Fruit fly (Drosophila melanogaster) S2 (cell line): ENCODE results near the gene BomT3.

Source experiments
- CG8478 ChIP-seq: fragments of >200 bp; optimal IDR thresholded peaks from 2 replicates; lab custom pipeline; 2018
- CTCF ChIP-seq, 2 experiments: fragments of >200 bp; optimal IDR thresholded peaks; 2 replicates each; lab custom pipeline; 2018

The BomT3 gene

DNA sequence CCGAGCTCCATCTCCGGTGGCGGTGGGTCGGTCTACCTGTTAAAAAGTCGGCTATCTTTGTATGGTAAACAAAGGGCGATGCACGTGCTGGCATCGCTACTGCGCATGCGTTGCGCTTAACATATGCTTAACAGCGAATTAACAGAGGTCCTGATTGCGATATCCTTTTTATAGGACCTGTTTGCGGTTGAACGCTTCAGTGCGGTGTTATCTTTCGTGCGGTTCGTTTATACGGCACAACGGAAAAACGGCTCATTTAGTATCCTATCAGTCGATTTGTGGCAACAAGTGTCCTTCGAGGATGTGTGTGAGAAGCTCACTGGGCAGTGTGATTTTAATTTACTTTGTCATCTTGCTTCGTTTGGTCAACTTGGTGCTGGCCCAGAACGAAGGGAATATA is 6.0 kb downstream of the BomT3 start, which contains the start of gene CG13408:
CG13408 (plus strand) TSS at position 222 of the 400 bp plus-strand sequence.
- TF ChIP-seq CTCF (optimal IDR thresholded peaks at IDR 0.05; lab: Kevin White, UChicago), result no peak

- TF ChIP-seq CTCF (optimal IDR thresholded peaks at IDR 0.05; lab: Kevin White, UChicago), result no peak
- TF ChIP-seq CG8478 (lab: Kevin White, UChicago), result no peak
Measured at dm6 chr3R:22072553-22072952, 13.6 kb downstream of the BomT3 start.

- no peak for TF ChIP-seq CG8478 (lab: Kevin White, UChicago)
- TF ChIP-seq CTCF (optimal IDR thresholded peaks at IDR 0.05; lab: Kevin White, UChicago), result no peak
Measured at dm6 chr3R:22071628-22072027, 14.6 kb downstream of the BomT3 start.

DNA sequence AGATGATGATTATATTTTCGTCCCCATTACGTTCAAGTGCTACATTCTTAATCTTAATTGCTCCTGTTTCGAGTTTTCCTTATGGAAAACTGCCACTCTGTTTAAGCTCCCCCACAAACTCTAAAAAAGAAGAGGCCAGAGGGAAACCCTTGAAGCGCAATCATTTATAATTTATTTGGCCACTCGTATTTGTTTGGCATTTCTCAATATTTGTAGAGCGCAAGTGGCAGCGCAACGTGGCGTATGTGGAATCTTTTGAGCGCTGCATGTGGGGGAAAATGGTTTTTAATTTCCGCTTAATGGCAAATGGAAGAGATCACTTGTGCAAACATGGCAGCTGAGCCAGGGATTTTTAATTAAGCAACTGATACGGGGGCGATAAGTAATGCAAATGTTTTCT is 19.0 kb downstream of the BomT3 start:
- TF ChIP-seq CTCF (optimal IDR thresholded peaks at IDR 0.05; lab: Kevin White, UChicago) (no peak), CG8478 (lab: Kevin White, UChicago) (no peak)

DNA sequence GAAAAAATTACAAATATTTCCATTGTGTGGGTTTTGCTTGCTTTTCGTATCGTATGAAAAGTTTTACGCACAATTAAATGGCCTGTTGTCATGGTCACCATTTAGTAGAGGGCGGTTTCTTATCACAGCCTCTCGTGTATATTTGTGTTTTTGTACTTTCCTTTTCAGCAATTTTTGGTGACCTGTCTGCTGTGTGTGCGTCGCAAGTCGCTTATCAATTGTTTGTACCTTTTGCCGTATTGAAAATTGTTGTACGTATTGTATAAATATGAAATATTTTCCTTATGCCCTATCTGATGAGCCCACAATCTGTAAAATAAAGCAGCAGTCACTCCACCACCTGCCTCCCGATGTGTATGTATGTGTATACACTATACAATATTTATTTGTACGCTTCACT is 19.8 kb downstream of the BomT3 start:
- TF ChIP-seq CG8478 (lab: Kevin White, UChicago), result no peak
- no peak for TF ChIP-seq CTCF (optimal IDR thresholded peaks at IDR 0.05; lab: Kevin White, UChicago)

dm6 chr3R:22057083-22057482 is 29.1 kb downstream of the BomT3 start:
- TF ChIP-seq CTCF (optimal IDR thresholded peaks at IDR 0.05; lab: Kevin White, UChicago) (no peak), CG8478 (lab: Kevin White, UChicago) (no peak)

DNA sequence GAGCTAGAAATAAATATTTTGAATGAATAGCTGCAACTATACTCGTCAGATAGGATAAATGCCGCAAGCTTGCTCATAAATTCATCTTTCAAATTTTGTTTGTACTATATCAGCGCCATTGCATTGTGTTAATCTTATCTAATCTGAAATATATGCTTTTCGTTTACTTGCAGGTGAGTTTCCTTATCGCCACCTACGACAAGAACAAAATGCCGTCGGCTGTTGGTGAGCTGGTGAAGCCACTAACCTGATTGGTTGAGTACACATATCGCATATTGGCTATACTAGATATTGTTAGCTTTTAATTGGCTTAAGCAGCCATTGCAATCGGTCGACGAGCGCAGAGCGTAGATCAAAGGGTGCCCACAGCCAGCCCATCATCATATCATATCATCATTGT is 32.5 kb downstream of the BomT3 start:
- TF ChIP-seq CG8478 (lab: Kevin White, UChicago), result no peak
- no peak for TF ChIP-seq CTCF (optimal IDR thresholded peaks at IDR 0.05; lab: Kevin White, UChicago)

DNA sequence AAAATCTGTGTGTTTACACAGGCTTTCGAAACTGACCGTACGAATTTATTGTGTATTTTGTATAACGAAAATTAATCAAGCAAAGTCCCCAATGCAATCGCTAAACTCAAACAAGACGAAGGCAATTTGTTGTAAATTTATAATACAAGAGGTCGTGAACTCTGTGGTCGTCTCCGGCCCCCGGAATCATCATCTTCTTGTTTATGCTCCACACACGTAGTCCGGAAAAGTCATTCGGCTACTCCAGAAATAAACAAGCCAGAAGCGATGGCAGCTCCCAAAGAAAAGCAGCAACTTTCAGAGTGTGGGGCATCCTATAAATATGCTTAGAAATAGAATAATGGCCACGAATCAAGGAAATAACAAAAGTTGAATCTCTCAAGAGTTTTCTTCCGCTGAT is 33.0 kb downstream of the BomT3 start:
- no peak for TF ChIP-seq CG8478 (lab: Kevin White, UChicago)
- TF ChIP-seq CTCF (optimal IDR thresholded peaks at IDR 0.05; lab: Kevin White, UChicago), result no peak

DNA sequence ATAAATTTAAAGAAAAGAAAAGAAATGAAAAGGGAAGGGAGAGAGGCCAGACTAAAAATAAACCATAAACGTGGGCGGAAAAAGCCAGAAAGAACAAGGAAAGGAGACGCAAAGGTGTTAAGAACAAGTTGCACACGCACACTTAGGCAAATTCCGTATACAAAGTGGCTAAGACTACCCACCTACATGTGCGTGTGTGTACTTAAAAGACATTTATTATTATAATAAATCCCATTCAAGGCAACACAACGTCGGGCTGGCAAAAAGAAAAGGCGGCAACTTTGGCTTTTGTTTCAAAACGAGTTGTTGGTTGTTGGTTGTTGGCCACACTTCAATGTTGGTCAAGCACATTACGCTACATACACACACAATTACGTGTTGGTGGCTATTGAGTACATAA is 34.0 kb downstream of the BomT3 start:
- TF ChIP-seq CG8478 (lab: Kevin White, UChicago) (no peak), CTCF (optimal IDR thresholded peaks at IDR 0.05; lab: Kevin White, UChicago) (no peak)

- TF ChIP-seq CG8478 (lab: Kevin White, UChicago) (no peak), CTCF (optimal IDR thresholded peaks at IDR 0.05; lab: Kevin White, UChicago) (no peak)
Measured at dm6 chr3R:22049134-22049796, 36.9 kb downstream of the BomT3 start.

- TF ChIP-seq CTCF (optimal IDR thresholded peaks at IDR 0.05; lab: Kevin White, UChicago) (no peak), CG8478 (lab: Kevin White, UChicago) (no peak)
Measured at dm6 chr3R:22047412-22047811, 38.8 kb downstream of the BomT3 start.

- no peak for TF ChIP-seq CG8478 (lab: Kevin White, UChicago)
- TF ChIP-seq CTCF (optimal IDR thresholded peaks at IDR 0.05; lab: Kevin White, UChicago), result no peak
Measured at dm6 chr3R:22046723-22047122, 39.5 kb downstream of the BomT3 start.

DNA sequence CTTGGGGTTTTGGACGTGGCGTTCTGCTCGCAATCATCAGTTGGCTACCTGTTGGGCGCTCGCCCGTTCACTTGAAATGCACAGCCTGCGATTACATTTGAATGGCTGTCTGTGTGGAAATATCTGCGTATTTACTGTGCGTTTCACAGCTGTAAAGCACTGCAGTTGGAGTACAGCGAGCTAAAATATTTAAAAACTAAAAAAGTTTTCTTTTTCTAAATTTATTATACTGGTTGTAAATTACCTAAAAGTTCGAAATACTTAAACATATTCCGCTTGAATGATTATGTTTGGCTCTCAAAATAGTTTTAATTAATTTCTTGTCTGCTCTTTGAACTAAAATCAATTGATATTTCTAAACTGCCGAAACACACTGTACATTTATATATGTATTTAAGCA is 40.0 kb downstream of the BomT3 start:
- no peak for TF ChIP-seq CG8478 (lab: Kevin White, UChicago)

- TF ChIP-seq CTCF (optimal IDR thresholded peaks at IDR 0.05; lab: Kevin White, UChicago), result no peak
- TF ChIP-seq CG8478 (lab: Kevin White, UChicago), result no peak
Measured at dm6 chr3R:22044443-22044970, 41.7 kb downstream of the BomT3 start.

DNA sequence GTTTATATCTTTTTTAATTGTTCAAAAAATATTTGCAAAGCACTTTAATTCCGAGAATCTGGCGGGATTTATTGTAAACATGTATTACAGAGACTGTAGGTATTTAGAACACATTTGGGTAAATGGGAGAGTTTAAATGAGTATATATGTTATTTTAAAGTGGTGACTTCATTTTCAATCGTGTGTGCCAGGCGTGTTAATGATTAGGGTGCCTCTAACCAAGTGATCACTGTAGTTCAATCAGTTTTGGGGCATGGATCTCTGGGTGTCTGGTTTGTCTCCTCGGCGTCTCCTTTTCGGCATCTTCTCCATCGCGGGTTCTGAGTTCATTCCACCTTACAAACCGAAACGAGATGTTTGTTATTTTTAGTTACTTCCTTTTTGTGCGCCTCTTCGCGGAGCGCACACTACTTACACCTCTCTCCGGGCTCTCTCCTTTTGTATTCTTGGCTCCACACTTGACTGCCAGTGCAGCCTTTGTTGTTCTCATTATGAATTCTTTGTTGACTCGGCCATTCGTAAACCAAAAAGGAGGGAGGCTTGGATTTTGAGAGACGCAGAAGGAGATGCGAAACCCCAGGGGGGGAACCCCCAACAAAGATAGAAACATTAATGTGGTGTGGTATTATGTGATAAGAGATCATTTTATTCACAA is 42.3 kb downstream of the BomT3 start:
- TF ChIP-seq CG8478 (lab: Kevin White, UChicago) (no peak), CTCF (optimal IDR thresholded peaks at IDR 0.05; lab: Kevin White, UChicago) (no peak)

DNA sequence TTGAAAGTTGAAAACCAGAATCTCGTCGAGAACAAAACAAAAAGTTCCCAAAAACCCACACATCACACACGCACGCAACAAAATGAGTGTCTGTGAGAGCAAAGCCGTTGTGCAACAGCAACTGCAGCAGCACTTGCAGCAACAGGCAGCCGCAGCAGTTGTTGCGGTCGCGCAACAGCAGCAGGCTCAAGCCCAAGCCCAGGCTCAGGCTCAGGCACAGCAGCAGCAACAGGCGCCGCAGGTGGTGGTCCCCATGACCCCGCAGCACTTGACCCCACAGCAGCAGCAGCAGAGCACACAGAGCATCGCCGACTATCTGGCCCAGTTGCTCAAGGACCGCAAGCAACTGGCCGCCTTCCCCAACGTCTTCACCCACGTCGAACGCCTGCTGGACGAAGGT is 43.2 kb downstream of the BomT3 start:
- no peak for TF ChIP-seq CG8478 (lab: Kevin White, UChicago)
- no peak for TF ChIP-seq CTCF (optimal IDR thresholded peaks at IDR 0.05; lab: Kevin White, UChicago)
